Fruit fly (Drosophila melanogaster): ENCODE measurements around the gene CG2975.
A peak's percentile ranks its signal among the peaks of the same experiment; 100 is the strongest.

CG2975 gene

DNA sequence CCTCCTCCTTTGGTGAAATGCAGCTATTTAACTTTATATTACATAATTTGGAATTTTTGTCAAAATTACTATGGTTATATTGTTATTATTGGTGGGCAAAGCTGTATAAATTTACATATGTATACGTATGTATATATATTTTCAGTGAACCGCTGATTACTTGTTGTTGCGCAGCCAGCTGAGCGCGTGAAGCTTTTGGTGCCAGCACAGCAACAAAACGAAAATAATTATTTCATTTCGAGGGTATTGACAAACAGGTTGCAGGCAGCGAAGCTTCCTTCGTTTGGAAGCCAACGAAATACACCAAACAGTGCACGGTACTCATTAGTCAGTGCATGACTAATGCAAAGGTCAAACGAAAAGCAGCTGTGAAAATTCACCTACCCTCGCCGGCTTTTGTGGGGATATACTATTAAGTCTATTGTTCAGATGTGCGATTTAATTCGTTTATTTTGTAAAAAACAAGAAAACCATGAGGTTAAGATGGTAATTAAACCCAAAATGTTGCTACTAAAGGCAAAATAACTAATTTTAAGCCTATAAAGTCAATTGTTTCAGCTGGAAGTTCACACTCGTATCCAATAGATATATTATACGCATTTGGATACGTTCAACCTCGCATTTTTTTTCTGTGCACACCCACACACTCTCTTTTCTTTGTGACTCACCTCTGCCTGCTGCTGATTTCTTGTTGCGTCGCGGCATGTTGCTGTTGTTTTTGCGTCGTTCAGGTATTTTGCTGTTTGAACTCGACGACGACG lies 33.2 kb downstream of the CG2975 start (continued):
- TF ChIP-seq gem (tag; optimal IDR thresholded peaks at IDR 0.05): peak; percentile 40
- TF ChIP-seq h (optimal IDR thresholded peaks at IDR 0.05): no peak
- peak; percentile 16 for TF ChIP-seq Oli (tag; optimal IDR thresholded peaks at IDR 0.05)
- TF ChIP-seq CG11504 (tag; optimal IDR thresholded peaks at IDR 0.05): peak; percentile 39
- 0 out of 3 replicates have a peak, but pooled peaks have one; percentile 38 for TF ChIP-seq CG11093 (GFP tag; IDR thresholded peaks at IDR 0.05)
- TF ChIP-seq CG4404 (GFP tag; IDR thresholded peaks at IDR 0.05): no peak
- no peak for TF ChIP-seq MBD-R2 (GFP tag; IDR thresholded peaks at IDR 0.05)
- TF ChIP-seq CG1529 (GFP tag; optimal IDR thresholded peaks at IDR 0.05): no peak
- TF ChIP-seq Meics (GFP tag; optimal IDR thresholded peaks at IDR 0.05): peak; percentile 63
- TF ChIP-seq Jarid2 (GFP tag; optimal IDR thresholded peaks at IDR 0.05): no peak
- TF ChIP-seq Taf1 (GFP tag; IDR thresholded peaks at IDR 0.05): peak; percentile 31; the same call in 1 of the 2 replicates
- no peak for TF ChIP-seq prd (optimal IDR thresholded peaks at IDR 0.05)
- peak; percentile 63 for TF ChIP-seq prd (GFP tag; IDR thresholded peaks at IDR 0.05)
- TF ChIP-seq esg (GFP tag; conservative IDR thresholded peaks at IDR 0.05): no peak
- TF ChIP-seq ERR (GFP tag; optimal IDR thresholded peaks at IDR 0.05): peak; percentile 11
- TF ChIP-seq bigmax (GFP tag; optimal IDR thresholded peaks at IDR 0.05): no peak
- TF ChIP-seq ttk (GFP tag; IDR thresholded peaks at IDR 0.05): no peak
- peak; percentile 33 for TF ChIP-seq CG8089 (GFP tag; optimal IDR thresholded peaks at IDR 0.05)
- no peak for TF ChIP-seq bsh (GFP tag; optimal IDR thresholded peaks at IDR 0.05)
- TF ChIP-seq Mes4 (GFP tag; optimal IDR thresholded peaks at IDR 0.05): no peak
- peak; percentile 67 for TF ChIP-seq lilli (GFP tag; optimal IDR thresholded peaks at IDR 0.05)
- peak; percentile 8 for TF ChIP-seq CG12659 (GFP tag; optimal IDR thresholded peaks at IDR 0.05)
- peak; percentile 26 for TF ChIP-seq Sox100B (GFP tag; optimal IDR thresholded peaks at IDR 0.05)
- TF ChIP-seq CG1603 (tag; optimal IDR thresholded peaks at IDR 0.05): peak; percentile 10
- TF ChIP-seq Hr51 (GFP tag; optimal IDR thresholded peaks at IDR 0.05): peak; percentile 41 to 54
- peak; percentile 37 for TF ChIP-seq CG2678 (tag; optimal IDR thresholded peaks at IDR 0.05)
- TF ChIP-seq CG4424 (GFP tag; optimal IDR thresholded peaks at IDR 0.05): peak; percentile 14
- TF ChIP-seq CG13775 (GFP tag; optimal IDR thresholded peaks at IDR 0.05): peak; percentile 20
- TF ChIP-seq ci (GFP tag; IDR thresholded peaks at IDR 0.05): peak; percentile 43; the same call in 2 of the 3 replicates
- 0 out of 2 replicates have a peak, but pooled peaks have one; percentile 29 for TF ChIP-seq chm (GFP tag; IDR thresholded peaks at IDR 0.05)
- peak; percentile 6 for TF ChIP-seq zen (tag; optimal IDR thresholded peaks at IDR 0.05)
- 0 out of 3 replicates have a peak, but pooled peaks have one; percentile 49 for TF ChIP-seq CG11695 (GFP tag; IDR thresholded peaks at IDR 0.05)
- peak in 1 of 2 experiments; percentile 31 for TF ChIP-seq dpn (GFP tag; optimal IDR thresholded peaks at IDR 0.05)
- TF ChIP-seq CHES-1-like (GFP tag; optimal IDR thresholded peaks at IDR 0.05): peak; percentile 2
- peak in 1 of 2 experiments; percentile 49 for TF ChIP-seq tll (GFP tag; optimal IDR thresholded peaks at IDR 0.05)
- TF ChIP-seq stc (GFP tag; IDR thresholded peaks at IDR 0.05): peak; percentile 42
- TF ChIP-seq Rfx (GFP tag; IDR thresholded peaks at IDR 0.05): peak; percentile 58
- peak; percentile 2 for TF ChIP-seq CG4820 (GFP tag; optimal IDR thresholded peaks at IDR 0.05)
- TF ChIP-seq vnd (GFP tag; IDR thresholded peaks at IDR 0.05; ENCODE audit: partially characterized antibody): no peak
- TF ChIP-seq Hr3 (GFP tag; optimal IDR thresholded peaks at IDR 0.05): no peak
- no peak for TF ChIP-seq CG1647 (GFP tag; optimal IDR thresholded peaks at IDR 0.05)
- TF ChIP-seq Antp (GFP tag; optimal IDR thresholded peaks at IDR 0.05): peak; percentile 4
- TF ChIP-seq fd3F (GFP tag; optimal IDR thresholded peaks at IDR 0.05): no peak
- TF ChIP-seq Oaz (GFP tag; IDR thresholded peaks at IDR 0.05): no peak
- 0 out of 2 replicates have a peak, but pooled peaks have one; percentile 30 for TF ChIP-seq seq (GFP tag; IDR thresholded peaks at IDR 0.05)
- peak; percentile 51 for TF ChIP-seq slbo (GFP tag; IDR thresholded peaks at IDR 0.05)
- peak; percentile 65 for TF ChIP-seq CG6854 (GFP tag; optimal IDR thresholded peaks at IDR 0.05)
- peak; percentile 23 for TF ChIP-seq sd (tag; optimal IDR thresholded peaks at IDR 0.05)
- peak; percentile 14 for TF ChIP-seq ind (GFP tag; optimal IDR thresholded peaks at IDR 0.05)

All from whole organism, embryonic.